Fruit fly (Drosophila melanogaster): Measurements from ENCODE around the gene brwl.

Gene brwl

dm6 chr2L:9576269-9576933, 7.7 kb downstream of the brwl start, which contains the start of gene Mtpalpha (continued):
- TF ChIP-seq abd-A (tag; optimal IDR thresholded peaks at IDR 0.05) (no peak), Myb (GFP tag; optimal IDR thresholded peaks at IDR 0.05) (peak; percentile 56), eyg (GFP tag; optimal IDR thresholded peaks at IDR 0.05) (no peak), H2.0 (GFP tag; IDR thresholded peaks at IDR 0.05) (no peak), CG10267 (tag; optimal IDR thresholded peaks at IDR 0.05) (peak; percentile 67), CG13775 (GFP tag; optimal IDR thresholded peaks at IDR 0.05) (no peak), esg (GFP tag; conservative IDR thresholded peaks at IDR 0.05) (no peak), Antp (GFP tag; optimal IDR thresholded peaks at IDR 0.05) (peak; percentile 55), sug (tag; optimal IDR thresholded peaks at IDR 0.05) (peak; percentile 32), CG10543 (GFP tag; optimal IDR thresholded peaks at IDR 0.05) (no peak), BEAF-32 (GFP tag; optimal IDR thresholded peaks at IDR 0.05) (peak; percentile 28), BtbVII (GFP tag; optimal IDR thresholded peaks at IDR 0.05) (peak; percentile 23), Elba2 (GFP tag; optimal IDR thresholded peaks at IDR 0.05) (peak; percentile 2), CG4820 (GFP tag; optimal IDR thresholded peaks at IDR 0.05) (no peak), sisA (GFP tag; IDR thresholded peaks at IDR 0.05) (peak; percentile 41), sob (GFP tag; IDR thresholded peaks at IDR 0.05) (peak; percentile 39; the same call in 1 of the 2 replicates), ind (GFP tag; optimal IDR thresholded peaks at IDR 0.05) (peak; percentile 15), mam (GFP tag; optimal IDR thresholded peaks at IDR 0.05) (peak; percentile 44), CG15073 (GFP tag; optimal IDR thresholded peaks at IDR 0.05) (no peak), ash1 (GFP tag; optimal IDR thresholded peaks at IDR 0.05) (no peak), crp (GFP tag; optimal IDR thresholded peaks at IDR 0.05) (no peak), CG12299 (tag; optimal IDR thresholded peaks at IDR 0.05) (no peak), Med (GFP tag) (peak; percentile 89), CG15514 (GFP tag; optimal IDR thresholded peaks at IDR 0.05) (peak; percentile 0), CG9876 (GFP tag; optimal IDR thresholded peaks at IDR 0.05) (peak; percentile 42), Dip2 (GFP tag; IDR thresholded peaks at IDR 0.05) (peak; percentile 98), Ets65A (GFP tag) (peak; percentile 58), Hmx (GFP tag; optimal IDR thresholded peaks at IDR 0.05) (no peak), CG14965 (GFP tag; optimal IDR thresholded peaks at IDR 0.05; ENCODE audit: borderline replicate concordance) (no peak), onecut (GFP tag; IDR thresholded peaks at IDR 0.05) (peak; percentile 33; the same call in 1 of the 2 replicates), Hand (GFP tag; optimal IDR thresholded peaks at IDR 0.05) (no peak), CG12155 (GFP tag; optimal IDR thresholded peaks at IDR 0.05) (peak; percentile 48), chif (GFP tag; optimal IDR thresholded peaks at IDR 0.05) (peak; percentile 23 to 67), CG34376 (GFP tag; optimal IDR thresholded peaks at IDR 0.05) (peak; percentile 78), Nf-YA (GFP tag; IDR thresholded peaks at IDR 0.05) (no peak), Mrtf (GFP tag; IDR thresholded peaks at IDR 0.05) (no peak), CG4617 (GFP tag; optimal IDR thresholded peaks at IDR 0.05; ENCODE audit: borderline replicate concordance) (peak; percentile 61), sens (GFP tag) (peak; percentile 89), bbx (GFP tag; IDR thresholded peaks at IDR 0.05; ENCODE audit: partially characterized antibody) (peak; percentile 12; the same call in 1 of the 2 replicates), Hsf (GFP tag; optimal IDR thresholded peaks at IDR 0.05) (peak; percentile 42), Jarid2 (GFP tag; optimal IDR thresholded peaks at IDR 0.05) (peak; percentile 60), CHES-1-like (GFP tag; optimal IDR thresholded peaks at IDR 0.05) (peak; percentile 23), grau (tag; optimal IDR thresholded peaks at IDR 0.05) (no peak), lbe (GFP tag; optimal IDR thresholded peaks at IDR 0.05) (no peak), CG17802 (tag; optimal IDR thresholded peaks at IDR 0.05) (no peak), nmo (GFP tag; optimal IDR thresholded peaks at IDR 0.05) (peak; percentile 56), HmgZ (tag; optimal IDR thresholded peaks at IDR 0.05) (peak; percentile 55), CG31388 (GFP tag; optimal IDR thresholded peaks at IDR 0.05) (no peak), tin (GFP tag; optimal IDR thresholded peaks at IDR 0.05) (peak; percentile 47), CG42726 (GFP tag; IDR thresholded peaks at IDR 0.05; ENCODE audit: partially characterized antibody) (0 out of 2 replicates have a peak, but pooled peaks have one; percentile 15)
